Worm (Caenorhabditis elegans): ENCODE data around the gene srsx-39.
A peak's percentile ranks its signal among the peaks of the same experiment; 100 is the strongest.
"Not testable (repeated sequence)": the region's sequence is repeated elsewhere in the genome, so short reads cannot be mapped to it uniquely, and the experiment has no call there.

Gene srsx-39

DNA sequence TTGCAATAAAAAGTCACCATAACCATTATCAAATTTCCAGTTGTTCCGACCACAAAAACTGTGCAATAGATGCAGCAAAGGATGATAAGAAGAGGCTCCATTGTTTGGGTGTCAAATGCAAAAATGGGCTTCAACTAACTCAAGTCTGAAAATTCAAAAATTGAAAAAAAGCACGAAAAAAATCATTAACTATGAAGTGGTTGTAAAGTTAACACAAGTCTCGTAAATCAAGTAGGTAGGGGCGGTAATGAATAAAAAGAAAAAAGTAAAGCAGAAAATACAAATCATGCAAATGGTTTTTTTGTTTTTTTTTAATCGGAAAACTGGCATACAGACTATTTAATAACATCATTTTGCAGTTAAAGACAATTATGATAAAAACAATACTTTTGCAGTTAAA, at the start of gene srsx-39:
srsx-39 (minus strand) TSS at position 101 of the 400 bp plus-strand sequence.
- TF ChIP-seq lin-14 (GFP tag; optimal IDR thresholded peaks at IDR 0.05); dsc-1 (tag; optimal IDR thresholded peaks at IDR 0.05); snu-23 (GFP tag; optimal IDR thresholded peaks at IDR 0.05): not testable (repeated sequence)

DNA sequence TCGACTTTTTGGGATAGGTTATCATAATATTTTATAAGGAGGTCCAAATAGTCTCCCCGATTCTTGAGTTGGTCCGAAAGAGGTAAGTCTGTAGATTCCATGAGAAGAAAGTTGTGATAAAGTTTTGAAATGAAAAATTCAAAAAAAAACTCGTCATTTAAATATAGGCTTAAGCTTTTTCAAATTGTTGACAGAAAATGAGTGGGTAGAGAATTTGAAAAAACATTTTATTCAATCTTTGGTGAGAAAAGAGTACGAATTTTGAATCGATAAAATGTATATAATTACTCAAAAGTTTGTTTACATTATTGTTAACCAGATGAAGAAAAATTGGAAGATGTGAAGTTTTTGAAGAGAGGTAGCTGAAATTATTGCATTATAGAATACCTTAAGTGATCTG, 48.9 kb upstream of the srsx-39 start, which contains the start of gene T26H8.5:
T26H8.5 (minus strand) TSS at position 101 of the 400 bp plus-strand sequence.
- TF ChIP-seq mep-1 (tag; optimal IDR thresholded peaks at IDR 0.05) = no peak
- TF ChIP-seq nhr-85 (tag) = no peak
- peak; percentile 46 for TF ChIP-seq pax-3 (tag; optimal IDR thresholded peaks at IDR 0.05)
- no peak for TF ChIP-seq jun-1 (tag; optimal IDR thresholded peaks at IDR 0.05)

DNA sequence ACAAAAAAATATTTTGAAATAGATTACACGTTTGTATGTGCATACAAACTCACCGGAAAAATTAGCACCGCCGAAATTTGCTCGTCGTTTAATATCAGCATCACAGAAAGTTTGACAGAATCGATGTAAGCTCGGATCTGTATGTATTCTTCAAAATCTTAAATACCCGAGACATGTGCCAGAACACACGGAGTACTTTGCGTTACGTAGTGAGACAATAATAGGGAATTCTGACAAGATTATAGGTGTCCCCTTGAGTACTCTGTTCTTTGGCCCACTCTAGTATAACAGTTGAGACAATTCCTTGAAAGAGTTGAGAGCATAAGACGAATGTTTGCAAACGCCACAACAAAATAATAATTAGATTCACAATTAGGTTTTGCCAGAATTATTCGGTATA, 47.1 kb upstream of the srsx-39 start, which contains the start of gene srx-48:
srx-48 (minus strand) TSS at position 101 of the 400 bp plus-strand sequence.
- no peak for TF ChIP-seq hlh-4 (tag; optimal IDR thresholded peaks at IDR 0.05)
- no peak for TF ChIP-seq nhr-19 (GFP tag; conservative IDR thresholded peaks at IDR 0.05)
- TF ChIP-seq jun-1 (tag; optimal IDR thresholded peaks at IDR 0.05) = no peak
- no peak for TF ChIP-seq swsn-7 (tag; optimal IDR thresholded peaks at IDR 0.05)
- TF ChIP-seq pax-3 (tag; optimal IDR thresholded peaks at IDR 0.05) = peak; percentile 67

DNA sequence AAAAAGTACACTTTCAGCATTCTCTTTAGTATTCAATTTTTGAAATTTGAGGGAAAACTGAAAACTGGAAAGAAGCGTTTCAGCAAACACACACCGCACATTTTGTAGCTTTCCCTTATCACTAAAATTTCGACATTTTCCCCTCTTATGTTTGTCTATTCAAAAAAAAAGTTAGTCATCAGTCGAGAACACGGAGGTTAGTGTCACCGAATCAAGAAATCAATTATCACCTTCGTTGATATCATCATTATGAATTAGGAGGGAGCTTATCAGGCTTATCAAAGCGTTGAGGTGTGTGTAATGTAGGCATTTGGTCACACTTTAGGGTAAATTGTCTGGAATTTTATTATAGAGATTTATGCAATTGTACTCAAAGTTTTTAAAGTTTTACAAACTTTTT, 42.0 kb upstream of the srsx-39 start, which contains the start of gene cpr-3:
cpr-3 (minus strand) TSS at position 104 of the 400 bp plus-strand sequence.
- TF ChIP-seq nhr-77 (tag; optimal IDR thresholded peaks at IDR 0.05) = no peak
- peak; percentile 100 for TF ChIP-seq elt-2 (tag; optimal IDR thresholded peaks at IDR 0.05)
- no peak for TF ChIP-seq rnt-1 (tag; optimal IDR thresholded peaks at IDR 0.05)
- no peak for TF ChIP-seq ceh-8 (GFP tag; optimal IDR thresholded peaks at IDR 0.05)
- peak; percentile 75 for TF ChIP-seq jun-1 (tag; optimal IDR thresholded peaks at IDR 0.05)
- no peak for TF ChIP-seq mab-9 (GFP tag; IDR thresholded peaks at IDR 0.05)
- peak; percentile 88 for TF ChIP-seq pax-3 (tag; optimal IDR thresholded peaks at IDR 0.05)
- TF ChIP-seq hlh-4 (tag; optimal IDR thresholded peaks at IDR 0.05) = no peak
- no peak for TF ChIP-seq lin-13 (GFP tag; optimal IDR thresholded peaks at IDR 0.05)
- TF ChIP-seq sup-37 (GFP tag; optimal IDR thresholded peaks at IDR 0.05) = no peak
- TF ChIP-seq efl-1 (optimal IDR thresholded peaks at IDR 0.05) = no peak
- peak in 1 of 2 experiments; percentile 37 for TF ChIP-seq efl-1 (GFP tag; optimal IDR thresholded peaks at IDR 0.05 in 1 of 2)
- no peak for TF ChIP-seq efl-3 (GFP tag; optimal IDR thresholded peaks at IDR 0.05)
- no peak for TF ChIP-seq aly-2 (tag; optimal IDR thresholded peaks at IDR 0.05)
- TF ChIP-seq lsy-2 (tag; optimal IDR thresholded peaks at IDR 0.05) = no peak
- no peak for TF ChIP-seq sox-4 (tag; optimal IDR thresholded peaks at IDR 0.05)
- no peak for TF ChIP-seq tbx-2 (tag; optimal IDR thresholded peaks at IDR 0.05)
- TF ChIP-seq nhr-84 (tag; optimal IDR thresholded peaks at IDR 0.05) = no peak
- TF ChIP-seq vab-15 (tag; optimal IDR thresholded peaks at IDR 0.05) = no peak
- TF ChIP-seq nhr-71 (tag; optimal IDR thresholded peaks at IDR 0.05) = peak; percentile 30
- TF ChIP-seq snu-23 (GFP tag; optimal IDR thresholded peaks at IDR 0.05) = no peak
- TF ChIP-seq isw-1 (GFP tag; IDR thresholded peaks at IDR 0.05) = no peak
- TF ChIP-seq dsc-1 (tag; optimal IDR thresholded peaks at IDR 0.05) = no peak
- TF ChIP-seq mep-1 (tag; optimal IDR thresholded peaks at IDR 0.05) = no peak
- TF ChIP-seq elt-3 (tag; optimal IDR thresholded peaks at IDR 0.05) = no peak
- TF ChIP-seq sptf-1 (tag; optimal IDR thresholded peaks at IDR 0.05) = no peak
- no peak for TF ChIP-seq grh-1 (GFP tag; IDR thresholded peaks at IDR 0.05)
- no peak for TF ChIP-seq unc-30 (tag; optimal IDR thresholded peaks at IDR 0.05)
- peak; percentile 19 for TF ChIP-seq nhr-90 (tag; optimal IDR thresholded peaks at IDR 0.05; ENCODE audit: poor library complexity)
- TF ChIP-seq lin-35 (GFP tag; optimal IDR thresholded peaks at IDR 0.05) = no peak
- no peak for TF ChIP-seq C04F5.9 (tag; optimal IDR thresholded peaks at IDR 0.05)
- peak; percentile 83 for TF ChIP-seq tlp-1 (tag; optimal IDR thresholded peaks at IDR 0.05)
- no peak for TF ChIP-seq Y116A8C.19 (tag; optimal IDR thresholded peaks at IDR 0.05; ENCODE audit: borderline replicate concordance)
- TF ChIP-seq ceh-82 (tag; optimal IDR thresholded peaks at IDR 0.05) = no peak
- no peak for TF ChIP-seq fos-1 (tag; optimal IDR thresholded peaks at IDR 0.05)
- TF ChIP-seq ceh-88 (GFP tag; IDR thresholded peaks at IDR 0.05) = no peak
- peak; percentile 90 for TF ChIP-seq pqm-1 (tag; optimal IDR thresholded peaks at IDR 0.05)
- no peak for TF ChIP-seq ceh-90 (tag; optimal IDR thresholded peaks at IDR 0.05)
- TF ChIP-seq nhr-20 (tag; optimal IDR thresholded peaks at IDR 0.05) = peak; percentile 52
- no peak for TF ChIP-seq aha-1 (tag; optimal IDR thresholded peaks at IDR 0.05)

Data from whole organism, L1 larva.